Worm (Caenorhabditis elegans) whole organism, L3 larva: ENCODE data around the gene R13H7.2.

ENCODE experiments used
- aly-2 ChIP-seq: fragments of 150-350 bp; optimal IDR thresholded peaks from 2 replicates; lab custom pipeline; 2014; ENCODE audit warnings: missing biosample characterization, missing genetic modification characterization
- elt-1 ChIP-seq: fragments of 150-350 bp; optimal IDR thresholded peaks from 2 replicates; lab custom pipeline; 2014; ENCODE audit warnings: missing biosample characterization, missing genetic modification characterization
- elt-2 ChIP-seq: sonication (generic microtip); optimal IDR thresholded peaks from 2 replicates; lab custom pipeline; 2016; ENCODE audit warnings: missing genetic modification reagents, mild to moderate bottlenecking, missing genetic modification characterization, missing compliant biosample characterization
- eor-1 ChIP-seq, 2 experiments: fragments of 150-350 bp; optimal IDR thresholded peaks; 2 replicates each; lab custom pipeline; 2014 to 2018; ENCODE audit warnings: missing biosample characterization in 2 of 2, missing genetic modification characterization in 2 of 2
- fkh-2 ChIP-seq: fragments of 150-350 bp; optimal IDR thresholded peaks from 2 replicates; lab custom pipeline; 2014; ENCODE audit warnings: missing biosample characterization, missing genetic modification reagents, missing genetic modification characterization
- mdl-1 ChIP-seq: fragments of 150-350 bp; optimal IDR thresholded peaks from 2 replicates; lab custom pipeline; 2014; ENCODE audit warnings: missing biosample characterization, missing genetic modification characterization
- nhr-12 ChIP-seq: fragments of 150-350 bp; optimal IDR thresholded peaks from 2 replicates; lab custom pipeline; 2014; ENCODE audit warnings: missing biosample characterization, missing genetic modification characterization
- nhr-237 ChIP-seq: fragments of 150-350 bp; optimal IDR thresholded peaks from 2 replicates; lab custom pipeline; 2014; ENCODE audit warnings: missing biosample characterization, missing genetic modification characterization
- nhr-77 ChIP-seq: fragments of 150-350 bp; optimal IDR thresholded peaks from 2 replicates; lab custom pipeline; 2014; ENCODE audit warnings: missing biosample characterization, missing genetic modification characterization
- pha-4 ChIP-seq: fragments of 150-350 bp; optimal IDR thresholded peaks from 2 replicates; lab custom pipeline; 2014; ENCODE audit warnings: missing biosample characterization, missing genetic modification reagents, missing genetic modification characterization
- pqm-1 ChIP-seq: fragments of 150-350 bp; optimal IDR thresholded peaks from 2 replicates; lab custom pipeline; 2017; ENCODE audit warnings: missing biosample characterization, missing genetic modification characterization, inconsistent platforms
- sea-2 ChIP-seq: fragments of 150-350 bp; sonication (generic microtip); optimal IDR thresholded peaks from 4 replicates; lab custom pipeline; 2014; ENCODE audit warnings: missing biosample characterization, missing genetic modification reagents, missing genetic modification characterization
- snpc-4 ChIP-seq: fragments of 150-350 bp; optimal IDR thresholded peaks from 2 replicates; lab custom pipeline; 2014; ENCODE audit warnings: missing biosample characterization, missing genetic modification characterization
- ztf-11 ChIP-seq: fragments of 150-350 bp; optimal IDR thresholded peaks from 2 replicates; lab custom pipeline; 2014; ENCODE audit warnings: missing biosample characterization, missing genetic modification characterization

R13H7.2 gene

ce11 chrIV:6802132-6802531, 57.0 kb downstream of the R13H7.2 start, which contains the start of the genes cest-4 and C17H12.11:
TSS of gene cest-4 (minus strand) at chrIV:6802337.
TSS of gene C17H12.11 (plus strand) at chrIV:6802387.
- TF ChIP-seq eor-1 (tag; optimal IDR thresholded peaks at IDR 0.05; lab: Kevin White, UChicago) (no peak), pqm-1 (tag; lab: Kevin White, UChicago) (peak; percentile 91), mdl-1 (tag; lab: Kevin White, UChicago) (no peak), fkh-2 (tag; lab: Kevin White, UChicago) (no peak), elt-2 (tag; lab: Kevin White, UChicago) (peak; percentile 79), ztf-11 (tag; lab: Kevin White, UChicago) (no peak), nhr-237 (tag; lab: Kevin White, UChicago) (no peak), sea-2 (GFP tag; lab: Kevin White, UChicago) (no peak), pha-4 (tag; lab: Kevin White, UChicago) (no peak), snpc-4 (no peak), elt-1 (tag; lab: Kevin White, UChicago) (no peak), nhr-12 (tag; lab: Kevin White, UChicago) (no peak), aly-2 (tag; lab: Kevin White, UChicago) (no peak), nhr-77 (tag; lab: Kevin White, UChicago) (no peak)
